Worm (Caenorhabditis elegans) whole organism, L2 larva: ENCODE measurements around the gene R03C1.1.

Source experiments
- R02D3.7 ChIP-seq: fragments of 150-350 bp; optimal IDR thresholded peaks from 2 replicates; lab custom pipeline; 2014; ENCODE audit warnings: missing biosample characterization, missing genetic modification characterization
- aly-2 ChIP-seq: fragments of 150-350 bp; optimal IDR thresholded peaks from 2 replicates; lab custom pipeline; 2014; ENCODE audit warnings: missing biosample characterization, missing genetic modification characterization
- ama-1 ChIP-seq: fragments of 150-350 bp; optimal IDR thresholded peaks from 2 replicates; lab custom pipeline; 2018; ENCODE audit warnings: inconsistent platforms
- ceh-16 ChIP-seq: fragments of 150-350 bp; optimal IDR thresholded peaks from 2 replicates; lab custom pipeline; 2014; ENCODE audit warnings: missing biosample characterization, missing genetic modification characterization
- ceh-82 ChIP-seq: fragments of 150-350 bp; optimal IDR thresholded peaks from 2 replicates; lab custom pipeline; 2014; ENCODE audit warnings: missing biosample characterization, missing genetic modification characterization
- crh-2 ChIP-seq: sonication (generic microtip); optimal IDR thresholded peaks from 2 replicates; lab custom pipeline; 2017; ENCODE audit warnings: missing biosample characterization, missing genetic modification characterization
- dmd-4 ChIP-seq: sonication (generic microtip); optimal IDR thresholded peaks from 2 replicates; lab custom pipeline; 2017; ENCODE audit warnings: missing biosample characterization, missing genetic modification characterization
- egl-27 ChIP-seq: sonication (generic microtip); optimal IDR thresholded peaks from 3 replicates; lab custom pipeline; 2017; ENCODE audit warnings: missing biosample characterization, missing genetic modification reagents, missing genetic modification characterization
- elt-1 ChIP-seq: fragments of 150-350 bp; optimal IDR thresholded peaks from 2 replicates; lab custom pipeline; 2014; ENCODE audit warnings: missing biosample characterization, missing genetic modification characterization
- fos-1 ChIP-seq: fragments of 150-350 bp; optimal IDR thresholded peaks from 2 replicates; lab custom pipeline; 2014; ENCODE audit warnings: missing biosample characterization, missing genetic modification characterization
- lin-13 ChIP-seq: fragments of 150-350 bp; optimal IDR thresholded peaks from 2 replicates; lab custom pipeline; 2014; ENCODE audit warnings: missing biosample characterization, missing genetic modification reagents, missing genetic modification characterization
- lin-39 ChIP-seq: fragments of 150-350 bp; optimal IDR thresholded peaks from 2 replicates; lab custom pipeline; 2014; ENCODE audit warnings: missing biosample characterization, missing genetic modification reagents, missing genetic modification characterization
- lsy-2 ChIP-seq, 2 experiments: fragments of 150-350 bp in 1 of 2; sonication (generic microtip) in 1 of 2; optimal IDR thresholded peaks; 2 replicates each; lab custom pipeline; 2014 to 2017; ENCODE audit warnings: missing biosample characterization in 2 of 2, missing genetic modification characterization in 2 of 2
- mab-5 ChIP-seq: fragments of 150-350 bp; optimal IDR thresholded peaks from 2 replicates; lab custom pipeline; 2014; ENCODE audit warnings: missing biosample characterization, missing genetic modification characterization
- mbf-1 ChIP-seq: sonication (generic microtip); optimal IDR thresholded peaks from 2 replicates; lab custom pipeline; 2017; ENCODE audit warnings: missing biosample characterization, missing genetic modification characterization
- mdl-1 ChIP-seq, 2 experiments: fragments of 150-350 bp in 1 of 2; sonication (generic microtip) in 1 of 2; optimal IDR thresholded peaks; 2 replicates each; lab custom pipeline; 2017; ENCODE audit warnings: missing biosample characterization in 2 of 2, missing genetic modification characterization in 2 of 2
- nhr-10 ChIP-seq: sonication (generic microtip); optimal IDR thresholded peaks from 2 replicates; lab custom pipeline; 2017; ENCODE audit warnings: missing biosample characterization, missing genetic modification characterization
- nhr-11 ChIP-seq: fragments of 150-350 bp; optimal IDR thresholded peaks from 2 replicates; lab custom pipeline; 2014; ENCODE audit warnings: missing biosample characterization, missing genetic modification characterization
- nhr-129 ChIP-seq: fragments of 150-350 bp; optimal IDR thresholded peaks from 2 replicates; lab custom pipeline; 2014; ENCODE audit warnings: missing biosample characterization, missing genetic modification characterization
- nhr-21 ChIP-seq: fragments of 150-350 bp; optimal IDR thresholded peaks from 2 replicates; lab custom pipeline; 2014; ENCODE audit warnings: missing biosample characterization, missing genetic modification characterization
- nhr-23 ChIP-seq: fragments of 150-350 bp; optimal IDR thresholded peaks from 2 replicates; lab custom pipeline; 2014; ENCODE audit warnings: missing biosample characterization, missing genetic modification reagents, missing genetic modification characterization
- nhr-237 ChIP-seq: fragments of 150-350 bp; optimal IDR thresholded peaks from 2 replicates; lab custom pipeline; 2014; ENCODE audit warnings: missing biosample characterization, missing genetic modification characterization
- nhr-25 ChIP-seq: fragments of 150-350 bp; sonication (generic microtip); optimal IDR thresholded peaks from 3 replicates; lab custom pipeline; 2014; ENCODE audit warnings: missing biosample characterization, missing genetic modification characterization
- nhr-6 ChIP-seq: fragments of 150-350 bp; optimal IDR thresholded peaks from 2 replicates; lab custom pipeline; 2014; ENCODE audit warnings: missing biosample characterization, missing genetic modification characterization
- sem-4 ChIP-seq: fragments of 150-350 bp; optimal IDR thresholded peaks from 2 replicates; lab custom pipeline; 2014; ENCODE audit warnings: missing biosample characterization, missing genetic modification reagents, missing genetic modification characterization
- skn-1 ChIP-seq: sonication (generic microtip); optimal IDR thresholded peaks from 2 replicates; lab custom pipeline; 2017; ENCODE audit warnings: missing biosample characterization, missing genetic modification characterization
- sma-3 ChIP-seq: sonication (generic microtip); optimal IDR thresholded peaks from 2 replicates; lab custom pipeline; 2016; ENCODE audit warnings: missing genetic modification reagents, missing genetic modification characterization, missing compliant biosample characterization
- sma-9 ChIP-seq, 2 experiments: fragments of 150-350 bp in 1 of 2; sonication (generic microtip) in 1 of 2; optimal IDR thresholded peaks; 2 replicates each; lab custom pipeline; 2014 to 2016; ENCODE audit warnings: missing genetic modification characterization in 2 of 2, mild to moderate bottlenecking in 1 of 2, missing biosample characterization in 1 of 2, missing compliant biosample characterization in 1 of 2, missing genetic modification reagents in 1 of 2, moderate library complexity in 1 of 2
- snpc-4 ChIP-seq: fragments of 150-350 bp; optimal IDR thresholded peaks from 2 replicates; lab custom pipeline; 2014; ENCODE audit warnings: missing biosample characterization, missing genetic modification characterization
- unc-39 ChIP-seq: fragments of 150-350 bp; optimal IDR thresholded peaks from 2 replicates; lab custom pipeline; 2014; ENCODE audit warnings: missing biosample characterization, missing genetic modification characterization
- unc-55 ChIP-seq: fragments of 150-350 bp; sonication (generic microtip); optimal IDR thresholded peaks from 3 replicates; lab custom pipeline; 2014; ENCODE audit warnings: missing biosample characterization, missing genetic modification reagents, missing genetic modification characterization
- unc-62 ChIP-seq: fragments of 150-350 bp; optimal IDR thresholded peaks from 2 replicates; lab custom pipeline; 2014; ENCODE audit warnings: missing biosample characterization, missing genetic modification reagents, missing genetic modification characterization
- ztf-1 ChIP-seq: fragments of 200-800 bp; sonication (Bioruptor generic); conservative IDR thresholded peaks from 2 replicates; pipeline ENCODE4 v1.3.6; 2022; ENCODE audit warnings: missing genetic modification characterization, missing compliant biosample characterization
- ztf-11 ChIP-seq: sonication (generic microtip); optimal IDR thresholded peaks from 2 replicates; lab custom pipeline; 2017; ENCODE audit warnings: missing biosample characterization, missing genetic modification characterization

R03C1.1 gene

DNA sequence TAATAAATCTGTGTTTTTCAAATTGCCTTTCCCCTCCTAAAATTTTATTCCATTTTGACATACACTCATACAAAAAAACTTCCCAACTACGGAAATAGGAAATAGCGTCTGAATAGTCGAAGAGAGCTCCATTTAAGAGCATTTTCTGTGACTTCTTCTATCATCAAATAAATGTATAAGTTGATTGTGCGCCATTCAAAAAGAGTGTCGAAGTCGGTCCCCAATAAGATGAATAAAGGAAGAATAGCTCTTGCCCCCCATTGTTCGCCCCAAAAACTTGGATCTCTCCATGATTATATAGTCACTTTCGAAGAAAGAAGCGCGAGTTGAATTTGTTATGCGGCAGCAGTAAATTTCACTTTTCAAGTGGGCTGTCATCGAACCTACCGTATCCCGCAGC is 17.7 kb downstream of the R03C1.1 start:
- TF ChIP-seq mbf-1 (no peak), egl-27 (tag; lab: Kevin White, UChicago) (no peak), nhr-21 (tag; lab: Kevin White, UChicago) (no peak), nhr-23 (tag; lab: Kevin White, UChicago) (no peak), lin-13 (no peak), ztf-11 (tag; lab: Kevin White, UChicago) (no peak), nhr-237 (tag; lab: Kevin White, UChicago) (no peak), unc-39 (tag; lab: Kevin White, UChicago) (no peak), nhr-25 (tag; lab: Kevin White, UChicago) (no peak), sma-9 (GFP tag; optimal IDR thresholded peaks at IDR 0.05; lab: Kevin White, UChicago) (no peak), sma-9 (tag; optimal IDR thresholded peaks at IDR 0.05; lab: Kevin White, UChicago) (no peak), aly-2 (tag; lab: Kevin White, UChicago) (no peak), nhr-6 (tag; lab: Kevin White, UChicago) (no peak), ztf-1 (GFP tag; lab: Robert Waterston, UW) (no peak), fos-1 (tag; lab: Kevin White, UChicago) (no peak), lin-39 (no peak), nhr-129 (tag; lab: Kevin White, UChicago) (no peak), elt-1 (tag; lab: Kevin White, UChicago) (no peak)

DNA sequence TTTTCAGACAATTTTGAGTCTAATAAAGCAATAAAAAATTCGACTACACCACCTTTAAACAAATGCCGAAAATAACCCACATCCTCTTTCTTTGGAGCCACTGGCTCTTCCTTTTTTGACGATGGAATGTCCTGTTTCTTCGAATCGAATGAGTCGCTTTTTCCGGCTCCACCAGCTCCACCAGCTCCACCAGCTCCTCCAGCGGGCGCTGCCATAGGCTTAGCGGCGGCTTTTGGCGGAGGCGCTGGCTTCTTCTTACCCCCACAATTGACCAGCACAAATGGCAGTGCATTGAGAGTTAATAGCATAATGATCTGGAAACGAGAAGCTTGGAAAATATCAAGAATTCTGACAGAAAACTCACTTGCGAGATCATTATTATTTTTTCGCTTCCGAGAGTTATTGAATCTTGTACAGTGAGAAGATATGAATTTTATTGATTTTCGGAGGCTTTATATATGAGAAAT is 33.4 kb downstream of the R03C1.1 start, which contains the start of gene Y53F4A.2:
TSS of gene Y53F4A.2 (minus strand) at position 417 of the 467 bp plus-strand sequence.
- TF ChIP-seq mdl-1 (tag; optimal IDR thresholded peaks at IDR 0.05; lab: Kevin White, UChicago) (no peak), skn-1 (tag; lab: Kevin White, UChicago) (no peak), lin-13 (no peak), dmd-4 (tag; lab: Kevin White, UChicago) (no peak), nhr-10 (tag; lab: Kevin White, UChicago) (no peak)

DNA sequence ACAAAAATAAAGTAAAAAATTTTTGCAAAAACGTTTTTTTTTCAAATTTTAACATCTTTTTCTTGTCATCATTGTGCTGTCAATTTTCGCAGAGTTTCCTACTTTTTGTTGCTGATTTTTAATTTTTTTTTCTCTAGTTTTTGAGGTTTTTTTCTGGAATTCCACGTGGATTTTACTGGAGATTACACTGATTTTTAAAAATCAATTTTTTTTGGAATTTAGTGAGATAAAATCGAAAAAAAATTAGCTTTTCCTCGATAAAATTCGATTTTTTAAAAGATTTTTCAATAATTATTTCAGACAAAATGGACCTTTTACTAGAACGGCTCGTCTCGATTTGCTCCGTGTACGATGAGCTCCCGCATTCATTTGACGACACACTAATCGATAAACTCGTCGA is 40.6 kb downstream of the R03C1.1 start, which contains the start of gene R05H10.3:
TSS of gene R05H10.3 (plus strand) at position 301 of the 400 bp plus-strand sequence.
- TF ChIP-seq ceh-16 (tag; lab: Kevin White, UChicago), result no peak

DNA sequence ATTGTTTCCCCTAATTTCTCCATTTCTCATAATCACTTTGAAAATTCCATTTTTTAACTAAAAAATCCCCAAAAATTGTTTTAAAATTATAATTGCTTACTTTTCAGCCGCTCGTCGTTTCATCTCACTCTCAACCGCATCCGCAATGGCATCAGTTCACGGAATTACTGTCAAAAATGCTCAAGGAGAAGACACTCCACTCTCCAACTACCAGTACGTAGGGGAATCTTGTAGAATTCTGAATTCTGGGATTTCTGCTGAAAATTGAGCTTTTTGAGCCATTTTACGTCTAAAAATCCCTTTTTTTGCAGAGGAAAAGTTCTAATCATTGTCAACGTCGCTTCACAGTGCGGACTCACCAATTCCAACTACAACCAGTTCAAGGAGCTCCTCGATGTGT is 42.7 kb downstream of the R03C1.1 start:
- TF ChIP-seq nhr-6 (tag; lab: Kevin White, UChicago), result no peak
- no peak for TF ChIP-seq ceh-82 (tag; lab: Kevin White, UChicago)
- TF ChIP-seq nhr-23 (tag; lab: Kevin White, UChicago), result no peak
- TF ChIP-seq nhr-10 (tag; lab: Kevin White, UChicago), result no peak
- TF ChIP-seq nhr-237 (tag; lab: Kevin White, UChicago), result no peak
- TF ChIP-seq unc-62 (GFP tag; lab: Kevin White, UChicago), result no peak
- no peak for TF ChIP-seq lsy-2 (tag; optimal IDR thresholded peaks at IDR 0.05; lab: Kevin White, UChicago)
- no peak for TF ChIP-seq ceh-16 (tag; lab: Kevin White, UChicago)
- TF ChIP-seq unc-55 (GFP tag; lab: Kevin White, UChicago), result no peak
- no peak for TF ChIP-seq crh-2 (tag; lab: Kevin White, UChicago)
- TF ChIP-seq sma-9 (GFP tag; optimal IDR thresholded peaks at IDR 0.05; lab: Kevin White, UChicago), result no peak
- no peak for TF ChIP-seq sma-9 (tag; optimal IDR thresholded peaks at IDR 0.05; lab: Kevin White, UChicago)
- TF ChIP-seq mdl-1 (tag; optimal IDR thresholded peaks at IDR 0.05; lab: Kevin White, UChicago), result no peak
- TF ChIP-seq dmd-4 (tag; lab: Kevin White, UChicago), result no peak

DNA sequence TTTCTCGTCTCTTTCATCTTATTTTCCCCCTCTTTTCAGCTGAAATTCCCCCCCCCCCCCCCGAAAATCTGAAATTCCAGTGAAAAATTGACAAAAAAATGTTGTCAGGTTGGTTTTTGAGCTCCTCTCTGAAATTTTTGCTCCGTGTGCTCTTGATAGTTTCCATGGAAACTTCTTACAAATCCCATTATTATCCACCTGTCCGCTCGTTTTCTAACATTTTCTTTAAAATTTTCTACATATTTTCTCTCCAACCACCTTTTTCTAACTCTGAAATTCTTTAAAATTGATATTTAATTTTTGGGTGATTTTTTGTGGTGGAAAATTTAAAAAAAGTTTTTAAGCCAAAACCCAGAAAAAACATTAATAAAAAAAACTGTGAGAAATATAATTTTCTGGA is 43.5 kb downstream of the R03C1.1 start, which contains the start of gene gpx-2:
TSS of gene gpx-2 (plus strand) at position 99 of the 400 bp plus-strand sequence.
- TF ChIP-seq crh-2 (tag; lab: Kevin White, UChicago) (peak; percentile 37), ama-1 (lab: Kevin White, UChicago) (no peak), nhr-237 (tag; lab: Kevin White, UChicago) (no peak), mab-5 (tag; lab: Kevin White, UChicago) (no peak), sma-9 (GFP tag; optimal IDR thresholded peaks at IDR 0.05; lab: Kevin White, UChicago) (no peak), sma-9 (tag; optimal IDR thresholded peaks at IDR 0.05; lab: Kevin White, UChicago) (no peak), nhr-129 (tag; lab: Kevin White, UChicago) (no peak)
- TF ChIP-seq, all 48 proteins: peak for 1

DNA sequence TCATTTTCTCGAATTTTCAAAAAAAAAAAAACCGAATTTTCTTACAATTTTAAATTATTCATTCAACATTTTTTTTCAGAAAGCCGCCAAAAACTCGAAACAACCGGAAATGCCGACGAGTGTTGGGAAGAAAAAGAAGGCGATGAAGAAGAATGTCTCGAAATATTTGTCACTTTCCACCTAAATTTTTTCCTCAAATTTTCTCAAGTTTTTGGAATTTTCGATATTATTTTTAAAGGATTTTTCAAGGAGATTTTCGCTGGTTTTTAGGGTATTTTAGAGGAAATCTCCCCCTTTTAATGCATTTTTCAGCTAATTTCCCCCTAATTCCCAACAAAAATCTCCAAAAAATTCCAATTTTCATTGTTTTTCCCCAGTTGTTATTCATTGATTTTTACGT is 44.1 kb downstream of the R03C1.1 start:
- TF ChIP-seq sem-4 (tag; lab: Kevin White, UChicago), result no peak
- TF ChIP-seq sma-9 (GFP tag; optimal IDR thresholded peaks at IDR 0.05; lab: Kevin White, UChicago), result no peak
- TF ChIP-seq sma-9 (tag; optimal IDR thresholded peaks at IDR 0.05; lab: Kevin White, UChicago), result no peak
- no peak for TF ChIP-seq mab-5 (tag; lab: Kevin White, UChicago)
- TF ChIP-seq nhr-21 (tag; lab: Kevin White, UChicago), result no peak
- TF ChIP-seq egl-27 (tag; lab: Kevin White, UChicago), result no peak
- no peak for TF ChIP-seq snpc-4 (tag; lab: Kevin White, UChicago)
- no peak for TF ChIP-seq sma-3 (GFP tag; lab: Kevin White, UChicago)
- no peak for TF ChIP-seq R02D3.7 (tag; lab: Kevin White, UChicago)
- no peak for TF ChIP-seq elt-1 (tag; lab: Kevin White, UChicago)
- TF ChIP-seq nhr-237 (tag; lab: Kevin White, UChicago), result no peak
- TF ChIP-seq nhr-11, result no peak
